Worm (Caenorhabditis elegans) whole organism, L2 larva: Measurements from ENCODE around the gene T28C6.11.

Source experiments
- C34F6.9 ChIP-seq: fragments of 150-350 bp; optimal IDR thresholded peaks from 2 replicates; lab custom pipeline; 2014; ENCODE audit warnings: missing biosample characterization, missing genetic modification characterization
- F13H6.1 ChIP-seq: sonication (generic microtip); optimal IDR thresholded peaks from 2 replicates; lab custom pipeline; 2016; ENCODE audit warnings: missing genetic modification characterization, missing compliant biosample characterization
- R02D3.7 ChIP-seq: fragments of 150-350 bp; optimal IDR thresholded peaks from 2 replicates; lab custom pipeline; 2014; ENCODE audit warnings: missing biosample characterization, missing genetic modification characterization
- ZK546.5 ChIP-seq: sonication (generic microtip); optimal IDR thresholded peaks from 2 replicates; lab custom pipeline; 2017; ENCODE audit warnings: missing biosample characterization, missing genetic modification characterization
- alr-1 ChIP-seq: fragments of 150-350 bp; optimal IDR thresholded peaks from 2 replicates; lab custom pipeline; 2014; ENCODE audit warnings: missing biosample characterization, missing genetic modification characterization
- aly-2 ChIP-seq: fragments of 150-350 bp; optimal IDR thresholded peaks from 2 replicates; lab custom pipeline; 2014; ENCODE audit warnings: missing biosample characterization, missing genetic modification characterization
- ama-1 ChIP-seq: fragments of 150-350 bp; optimal IDR thresholded peaks from 2 replicates; lab custom pipeline; 2018; ENCODE audit warnings: inconsistent platforms
- blmp-1 ChIP-seq: sonication (generic microtip); optimal IDR thresholded peaks from 2 replicates; lab custom pipeline; 2017; ENCODE audit warnings: missing genetic modification characterization, mild to moderate bottlenecking, missing compliant biosample characterization, antibody characterized with exemption, moderate library complexity; ENCODE audit not compliant: insufficient read depth
- ceh-16 ChIP-seq: fragments of 150-350 bp; optimal IDR thresholded peaks from 2 replicates; lab custom pipeline; 2014; ENCODE audit warnings: missing biosample characterization, missing genetic modification characterization
- ceh-82 ChIP-seq: fragments of 150-350 bp; optimal IDR thresholded peaks from 2 replicates; lab custom pipeline; 2014; ENCODE audit warnings: missing biosample characterization, missing genetic modification characterization
- crh-2 ChIP-seq: sonication (generic microtip); optimal IDR thresholded peaks from 2 replicates; lab custom pipeline; 2017; ENCODE audit warnings: missing biosample characterization, missing genetic modification characterization
- egl-27 ChIP-seq: sonication (generic microtip); optimal IDR thresholded peaks from 3 replicates; lab custom pipeline; 2017; ENCODE audit warnings: missing biosample characterization, missing genetic modification reagents, missing genetic modification characterization
- gmeb-1 ChIP-seq: fragments of 150-350 bp; optimal IDR thresholded peaks from 2 replicates; lab custom pipeline; 2014; ENCODE audit warnings: missing biosample characterization, missing genetic modification characterization
- lin-11 ChIP-seq: fragments of 150-350 bp; sonication (generic microtip); optimal IDR thresholded peaks from 2 replicates; lab custom pipeline; 2014; ENCODE audit warnings: missing biosample characterization, missing genetic modification characterization, inconsistent platforms, mixed read lengths
- lin-39 ChIP-seq: fragments of 150-350 bp; optimal IDR thresholded peaks from 2 replicates; lab custom pipeline; 2014; ENCODE audit warnings: missing biosample characterization, missing genetic modification reagents, missing genetic modification characterization
- mab-5 ChIP-seq: fragments of 150-350 bp; optimal IDR thresholded peaks from 2 replicates; lab custom pipeline; 2014; ENCODE audit warnings: missing biosample characterization, missing genetic modification characterization
- mbf-1 ChIP-seq: sonication (generic microtip); optimal IDR thresholded peaks from 2 replicates; lab custom pipeline; 2017; ENCODE audit warnings: missing biosample characterization, missing genetic modification characterization
- nhr-10 ChIP-seq: sonication (generic microtip); optimal IDR thresholded peaks from 2 replicates; lab custom pipeline; 2017; ENCODE audit warnings: missing biosample characterization, missing genetic modification characterization
- nhr-12 ChIP-seq: fragments of 150-350 bp; optimal IDR thresholded peaks from 2 replicates; lab custom pipeline; 2014; ENCODE audit warnings: missing biosample characterization, missing genetic modification characterization
- nhr-129 ChIP-seq: fragments of 150-350 bp; optimal IDR thresholded peaks from 2 replicates; lab custom pipeline; 2014; ENCODE audit warnings: missing biosample characterization, missing genetic modification characterization
- nhr-21 ChIP-seq: fragments of 150-350 bp; optimal IDR thresholded peaks from 2 replicates; lab custom pipeline; 2014; ENCODE audit warnings: missing biosample characterization, missing genetic modification characterization
- nhr-23 ChIP-seq: fragments of 150-350 bp; optimal IDR thresholded peaks from 2 replicates; lab custom pipeline; 2014; ENCODE audit warnings: missing biosample characterization, missing genetic modification reagents, missing genetic modification characterization
- nhr-237 ChIP-seq: fragments of 150-350 bp; optimal IDR thresholded peaks from 2 replicates; lab custom pipeline; 2014; ENCODE audit warnings: missing biosample characterization, missing genetic modification characterization
- nhr-6 ChIP-seq: fragments of 150-350 bp; optimal IDR thresholded peaks from 2 replicates; lab custom pipeline; 2014; ENCODE audit warnings: missing biosample characterization, missing genetic modification characterization
- nhr-77 ChIP-seq: fragments of 150-350 bp; optimal IDR thresholded peaks from 2 replicates; lab custom pipeline; 2014; ENCODE audit warnings: missing biosample characterization, missing genetic modification characterization
- peb-1 ChIP-seq: fragments of 150-350 bp; optimal IDR thresholded peaks from 2 replicates; lab custom pipeline; 2014; ENCODE audit warnings: missing biosample characterization, missing genetic modification characterization
- skn-1 ChIP-seq: sonication (generic microtip); optimal IDR thresholded peaks from 2 replicates; lab custom pipeline; 2017; ENCODE audit warnings: missing biosample characterization, missing genetic modification characterization
- sma-3 ChIP-seq: sonication (generic microtip); optimal IDR thresholded peaks from 2 replicates; lab custom pipeline; 2016; ENCODE audit warnings: missing genetic modification reagents, missing genetic modification characterization, missing compliant biosample characterization
- sma-9 ChIP-seq, 2 experiments: fragments of 150-350 bp in 1 of 2; sonication (generic microtip) in 1 of 2; optimal IDR thresholded peaks; 2 replicates each; lab custom pipeline; 2014 to 2016; ENCODE audit warnings: missing genetic modification characterization in 2 of 2, mild to moderate bottlenecking in 1 of 2, missing biosample characterization in 1 of 2, missing compliant biosample characterization in 1 of 2, missing genetic modification reagents in 1 of 2, moderate library complexity in 1 of 2
- snpc-4 ChIP-seq: fragments of 150-350 bp; optimal IDR thresholded peaks from 2 replicates; lab custom pipeline; 2014; ENCODE audit warnings: missing biosample characterization, missing genetic modification characterization
- unc-39 ChIP-seq: fragments of 150-350 bp; optimal IDR thresholded peaks from 2 replicates; lab custom pipeline; 2014; ENCODE audit warnings: missing biosample characterization, missing genetic modification characterization
- unc-62 ChIP-seq: fragments of 150-350 bp; optimal IDR thresholded peaks from 2 replicates; lab custom pipeline; 2014; ENCODE audit warnings: missing biosample characterization, missing genetic modification reagents, missing genetic modification characterization
- ztf-11 ChIP-seq: sonication (generic microtip); optimal IDR thresholded peaks from 2 replicates; lab custom pipeline; 2017; ENCODE audit warnings: missing biosample characterization, missing genetic modification characterization
- ztf-4 ChIP-seq: fragments of 150-350 bp; optimal IDR thresholded peaks from 2 replicates; lab custom pipeline; 2014; ENCODE audit warnings: missing biosample characterization, missing genetic modification characterization

The T28C6.11 gene

DNA sequence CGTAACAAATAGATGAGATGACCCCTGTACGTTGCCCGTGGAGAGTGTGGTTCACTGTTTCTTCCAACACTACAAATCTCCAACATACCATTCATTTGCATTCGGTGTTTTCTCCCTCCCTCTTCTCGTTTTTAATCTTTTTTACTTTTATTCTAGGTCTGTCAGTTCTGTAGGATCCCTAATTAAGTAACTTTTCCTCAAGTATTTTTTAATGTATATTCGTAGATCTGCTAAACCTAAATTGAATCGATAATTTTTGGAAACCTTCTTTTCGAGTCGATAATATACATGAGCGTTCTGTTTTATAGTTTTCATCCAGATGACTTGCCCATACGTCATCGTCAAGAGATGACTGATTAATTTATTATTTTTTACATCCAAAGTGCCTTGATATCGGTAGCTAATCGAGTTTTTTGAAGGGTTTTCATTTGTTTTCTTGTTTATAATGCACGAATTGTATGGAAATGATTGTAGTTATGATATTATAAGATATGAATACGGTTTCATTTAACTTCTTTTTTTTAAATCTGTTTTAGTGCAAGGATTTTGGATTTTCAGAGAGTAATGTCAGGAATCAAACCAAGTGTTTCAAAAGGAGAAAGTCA is at the start of gene T28C6.11, which contains the start of gene T11B7.1:
Gene T28C6.11, minus strand, starts transcription at position 101 of the 605 bp plus-strand sequence.
Gene T11B7.1, plus strand, starts transcription at position 555 of the 605 bp plus-strand sequence.
- TF ChIP-seq mab-5 (tag; lab: Kevin White, UChicago) (no peak), aly-2 (tag; lab: Kevin White, UChicago) (no peak), nhr-6 (no peak), ceh-82 (tag; lab: Kevin White, UChicago) (no peak), alr-1 (no peak), sma-3 (GFP tag; lab: Kevin White, UChicago) (no peak), crh-2 (tag; lab: Kevin White, UChicago) (no peak), nhr-10 (tag; lab: Kevin White, UChicago) (no peak), egl-27 (tag; lab: Kevin White, UChicago) (no peak)

DNA sequence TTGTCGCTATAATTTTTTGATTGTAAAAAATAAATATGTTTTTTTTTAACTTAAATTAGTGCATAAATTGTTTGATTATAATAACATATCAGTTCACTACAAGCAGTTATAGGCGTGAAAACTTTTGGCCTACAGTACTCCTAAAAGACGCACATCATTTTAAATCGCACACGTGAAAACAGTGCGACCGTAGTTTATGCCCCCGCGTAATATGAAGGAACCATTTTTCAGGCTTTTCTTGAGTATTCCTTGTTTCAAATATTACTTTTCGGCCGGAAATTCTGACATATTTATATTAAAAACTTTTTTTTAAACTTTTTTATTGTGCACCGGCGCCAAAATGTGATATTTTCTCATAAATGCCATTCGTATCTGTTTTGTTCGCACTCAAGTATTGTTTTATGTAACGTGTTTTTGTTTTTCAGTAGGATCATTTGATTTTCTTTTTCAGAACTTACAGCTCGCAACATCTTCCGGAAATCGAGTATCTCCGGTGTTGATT is 48.5 kb upstream of the T28C6.11 start, which contains the start of gene oma-1:
Gene oma-1, plus strand, starts transcription at position 452 of the 502 bp plus-strand sequence.
- TF ChIP-seq nhr-23 (tag; lab: Kevin White, UChicago) = no peak
- no peak for TF ChIP-seq mab-5 (tag; lab: Kevin White, UChicago)
- TF ChIP-seq lin-39 (tag; lab: Kevin White, UChicago) = no peak
- TF ChIP-seq C34F6.9 (tag; lab: Kevin White, UChicago) = no peak
- no peak for TF ChIP-seq skn-1 (tag; lab: Kevin White, UChicago)
- no peak for TF ChIP-seq F13H6.1 (tag; lab: Kevin White, UChicago)
- TF ChIP-seq snpc-4 (tag; lab: Kevin White, UChicago) = no peak
- TF ChIP-seq unc-62 (GFP tag; lab: Kevin White, UChicago) = no peak
- TF ChIP-seq lin-11 (tag; lab: Kevin White, UChicago) = no peak
- TF ChIP-seq egl-27 (tag; lab: Kevin White, UChicago) = no peak

DNA sequence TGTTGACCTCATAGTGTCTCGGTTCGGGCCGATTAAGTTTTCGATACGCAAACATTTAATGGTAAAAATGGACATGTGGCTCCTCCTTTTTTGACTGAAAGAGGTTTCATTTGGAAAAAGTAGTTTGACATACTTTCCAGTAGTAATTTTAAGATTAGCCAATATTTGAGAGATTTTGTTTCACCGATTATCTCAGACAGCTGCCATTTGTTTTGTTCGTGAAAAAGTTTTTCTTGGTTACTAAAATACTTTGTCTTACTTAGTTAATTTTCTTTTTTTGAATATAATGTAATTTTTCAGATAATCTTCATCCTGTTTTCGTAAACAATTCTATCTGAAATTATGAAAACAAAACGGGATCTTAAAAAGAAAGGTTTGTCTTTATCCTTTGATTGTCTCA is 46.2 kb upstream of the T28C6.11 start, which contains the start of gene C09G9.5:
Gene C09G9.5, plus strand, starts transcription at position 301 of the 400 bp plus-strand sequence.
- no peak for TF ChIP-seq unc-62 (GFP tag; lab: Kevin White, UChicago)
- TF ChIP-seq blmp-1 (tag; lab: Kevin White, UChicago) = no peak
- no peak for TF ChIP-seq ZK546.5 (tag; lab: Kevin White, UChicago)
- TF ChIP-seq nhr-6 = no peak
- no peak for TF ChIP-seq nhr-12
- TF ChIP-seq nhr-129 = no peak
- no peak for TF ChIP-seq peb-1
- no peak for TF ChIP-seq ceh-16 (tag; lab: Kevin White, UChicago)
- TF ChIP-seq nhr-237 (tag; lab: Kevin White, UChicago) = no peak
- no peak for TF ChIP-seq lin-11 (tag; lab: Kevin White, UChicago)
- TF ChIP-seq gmeb-1 (tag; lab: Kevin White, UChicago) = no peak
- no peak for TF ChIP-seq nhr-77 (tag; lab: Kevin White, UChicago)
- no peak for TF ChIP-seq nhr-21 (tag; lab: Kevin White, UChicago)
- no peak for TF ChIP-seq snpc-4 (tag; lab: Kevin White, UChicago)
- TF ChIP-seq nhr-23 (tag; lab: Kevin White, UChicago) = no peak
- no peak for TF ChIP-seq ztf-11 (tag; lab: Kevin White, UChicago)
- TF ChIP-seq ama-1 (lab: Kevin White, UChicago) = no peak

DNA sequence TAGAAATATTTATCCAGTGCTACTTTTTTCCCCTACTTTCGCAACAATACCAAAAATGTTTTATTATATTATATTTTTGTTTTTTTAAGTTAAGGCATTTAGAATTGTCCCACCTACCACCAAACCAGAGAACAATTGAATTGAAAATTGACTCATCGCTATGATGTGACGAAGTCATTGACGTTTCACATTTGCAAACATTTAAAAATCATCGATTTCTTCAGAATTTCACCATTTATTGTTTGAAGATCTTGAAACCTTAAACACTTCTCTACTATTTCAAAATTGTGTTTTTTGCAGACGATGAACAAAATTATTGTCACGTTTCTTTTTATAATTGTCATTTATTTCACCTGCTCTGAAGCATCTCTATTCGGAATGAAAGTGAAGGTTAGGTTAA is 41.1 kb upstream of the T28C6.11 start, which contains the start of gene C09G9.8:
Gene C09G9.8, plus strand, starts transcription at position 301 of the 400 bp plus-strand sequence.
- TF ChIP-seq nhr-237 (tag; lab: Kevin White, UChicago) (no peak), mbf-1 (tag; lab: Kevin White, UChicago) (no peak), crh-2 (tag; lab: Kevin White, UChicago) (no peak), R02D3.7 (tag; lab: Kevin White, UChicago) (no peak), sma-9 (GFP tag; optimal IDR thresholded peaks at IDR 0.05; lab: Kevin White, UChicago) (no peak), sma-9 (tag; optimal IDR thresholded peaks at IDR 0.05; lab: Kevin White, UChicago) (no peak), sma-3 (GFP tag; lab: Kevin White, UChicago) (no peak), nhr-12 (no peak), F13H6.1 (tag; lab: Kevin White, UChicago) (no peak), blmp-1 (tag; lab: Kevin White, UChicago) (no peak), ceh-82 (tag; lab: Kevin White, UChicago) (no peak), ztf-4 (tag; lab: Kevin White, UChicago) (no peak), egl-27 (tag; lab: Kevin White, UChicago) (no peak), unc-39 (tag; lab: Kevin White, UChicago) (no peak), skn-1 (tag; lab: Kevin White, UChicago) (no peak), nhr-129 (no peak), nhr-77 (tag; lab: Kevin White, UChicago) (no peak)
- TF ChIP-seq, all 48 proteins: peak for 0
